Worm (Caenorhabditis elegans) whole organism, midembryonic: ENCODE data around the gene T19A5.3.

Experiments
- T22C8.4 ChIP-seq: fragments of 200-800 bp; sonication (Bioruptor generic); IDR thresholded peaks from 2 replicates; pipeline ENCODE4 v1.3.6; 2022; ENCODE audit warnings: missing genetic modification characterization, missing compliant biosample characterization
- cog-1 ChIP-seq: sonication (generic microtip); optimal IDR thresholded peaks from 2 replicates; lab custom pipeline; 2016; ENCODE audit warnings: missing genetic modification characterization, missing compliant biosample characterization
- flt-1 ChIP-seq: fragments of 200-800 bp; sonication (Bioruptor generic); IDR thresholded peaks from 2 replicates; pipeline ENCODE4 v1.3.6; 2022; ENCODE audit warnings: missing genetic modification characterization, missing compliant biosample characterization
- klf-2 ChIP-seq: fragments of 200-800 bp; sonication (Bioruptor generic); conservative IDR thresholded peaks from 2 replicates; pipeline ENCODE4 v1.3.6; 2022; ENCODE audit warnings: missing genetic modification reagents, missing genetic modification characterization, missing compliant biosample characterization
- med-1 ChIP-seq: sonication (generic microtip); optimal IDR thresholded peaks from 2 replicates; lab custom pipeline; 2017; ENCODE audit warnings: missing genetic modification characterization, mild to moderate bottlenecking, missing compliant biosample characterization, antibody characterized with exemption, missing genetic modification reagents; ENCODE audit not compliant: insufficient read depth
- ref-1 ChIP-seq: fragments of 200-800 bp; sonication (Bioruptor generic); conservative IDR thresholded peaks from 2 replicates; pipeline ENCODE4 v1.3.6; 2022; ENCODE audit warnings: missing genetic modification reagents, missing genetic modification characterization, missing compliant biosample characterization
- tab-1 ChIP-seq: fragments of 200-800 bp; sonication (Bioruptor generic); IDR thresholded peaks from 2 replicates; pipeline ENCODE4 v1.3.6; 2022; ENCODE audit warnings: missing genetic modification characterization, missing compliant biosample characterization
- ztf-23 ChIP-seq: fragments of 200-800 bp; sonication (Bioruptor generic); IDR thresholded peaks from 2 replicates; pipeline ENCODE4 v1.3.6; 2022; ENCODE audit warnings: missing genetic modification reagents, missing genetic modification characterization, missing compliant biosample characterization
- ztf-29 ChIP-seq: fragments of 200-800 bp; sonication (Bioruptor generic); IDR thresholded peaks from 2 replicates; pipeline ENCODE4 v1.3.6; 2022; ENCODE audit warnings: missing genetic modification reagents, missing genetic modification characterization, missing compliant biosample characterization

The T19A5.3 gene

ce11 chrV:8943963-8944362 lies at the start of gene T19A5.3:
Gene T19A5.3 (minus strand): TSS chrV:8944063.
- TF ChIP-seq ztf-23 (GFP tag; lab: Robert Waterston, UW) (no peak), tab-1 (GFP tag; lab: Robert Waterston, UW) (no peak), med-1 (GFP tag; lab: Kevin White, UChicago) (no peak), T22C8.4 (GFP tag; lab: Robert Waterston, UW) (no peak), ref-1 (no peak), flt-1 (GFP tag; lab: Robert Waterston, UW) (no peak), ztf-29 (GFP tag; lab: Robert Waterston, UW) (no peak), cog-1 (no peak), klf-2 (no peak)

ce11 chrV:8991679-8992078 lies 47.8 kb upstream of the T19A5.3 start, which contains the start of gene F59E11.6:
Gene F59E11.6 (plus strand): TSS chrV:8991789.
- no peak for TF ChIP-seq ref-1
- no peak for TF ChIP-seq flt-1 (GFP tag; lab: Robert Waterston, UW)
- TF ChIP-seq cog-1, result no peak
- TF ChIP-seq tab-1 (GFP tag; lab: Robert Waterston, UW), result no peak
- no peak for TF ChIP-seq ztf-29 (GFP tag; lab: Robert Waterston, UW)

ce11 chrV:8990194-8990649 lies 46.4 kb upstream of the T19A5.3 start, which contains the start of gene F59E11.7:
Gene F59E11.7 (plus strand): TSS chrV:8990244.
- TF ChIP-seq flt-1 (GFP tag; lab: Robert Waterston, UW) (no peak), T22C8.4 (GFP tag; lab: Robert Waterston, UW) (no peak), klf-2 (no peak), cog-1 (no peak), ztf-23 (GFP tag; lab: Robert Waterston, UW) (no peak), tab-1 (GFP tag; lab: Robert Waterston, UW) (no peak), ref-1 (no peak), ztf-29 (GFP tag; lab: Robert Waterston, UW) (no peak), med-1 (GFP tag; lab: Kevin White, UChicago) (no peak)

- TF ChIP-seq T22C8.4 (GFP tag; lab: Robert Waterston, UW), result no peak
- no peak for TF ChIP-seq flt-1 (GFP tag; lab: Robert Waterston, UW)
- TF ChIP-seq cog-1, result no peak
- no peak for TF ChIP-seq tab-1 (GFP tag; lab: Robert Waterston, UW)
- TF ChIP-seq klf-2, result no peak
These were observed 44.2 kb upstream of the T19A5.3 start, which contains the start of gene str-87 for ce11 chrV:8988104-8988503. Gene str-87 (minus strand): TSS chrV:8988204.

ce11 chrV:8985740-8986139 lies 41.9 kb upstream of the T19A5.3 start, which contains the start of gene str-85:
Gene str-85 (minus strand): TSS chrV:8985840.
- TF ChIP-seq tab-1 (GFP tag; lab: Robert Waterston, UW), result no peak
- no peak for TF ChIP-seq med-1 (GFP tag; lab: Kevin White, UChicago)

ce11 chrV:8984783-8985182 lies 40.9 kb upstream of the T19A5.3 start:
- TF ChIP-seq klf-2 (no peak), T22C8.4 (GFP tag; lab: Robert Waterston, UW) (no peak), cog-1 (no peak), flt-1 (GFP tag; lab: Robert Waterston, UW) (no peak), tab-1 (GFP tag; lab: Robert Waterston, UW) (no peak), med-1 (GFP tag; lab: Kevin White, UChicago) (no peak), ztf-29 (GFP tag; lab: Robert Waterston, UW) (no peak), ref-1 (no peak), ztf-23 (GFP tag; lab: Robert Waterston, UW) (no peak)

- no peak for TF ChIP-seq cog-1
- TF ChIP-seq ztf-23 (GFP tag; lab: Robert Waterston, UW), result no peak
- TF ChIP-seq ztf-29 (GFP tag; lab: Robert Waterston, UW), result no peak
These were observed 39.7 kb upstream of the T19A5.3 start, which contains the start of gene str-86 for ce11 chrV:8983604-8984003. Gene str-86 (minus strand): TSS chrV:8983704.

- TF ChIP-seq klf-2 (no peak), ref-1 (no peak), ztf-29 (GFP tag; lab: Robert Waterston, UW) (no peak), med-1 (GFP tag; lab: Kevin White, UChicago) (no peak), T22C8.4 (GFP tag; lab: Robert Waterston, UW) (no peak), ztf-23 (GFP tag; lab: Robert Waterston, UW) (no peak), flt-1 (GFP tag; lab: Robert Waterston, UW) (no peak), cog-1 (no peak), tab-1 (GFP tag; lab: Robert Waterston, UW) (no peak)
These were observed 37.0 kb upstream of the T19A5.3 start, which contains the start of gene str-84 for ce11 chrV:8980845-8981244. Gene str-84 (minus strand): TSS chrV:8980945.

ce11 chrV:8977895-8978294 lies 34.0 kb upstream of the T19A5.3 start:
- TF ChIP-seq cog-1, result no peak
- no peak for TF ChIP-seq tab-1 (GFP tag; lab: Robert Waterston, UW)
- TF ChIP-seq ztf-23 (GFP tag; lab: Robert Waterston, UW), result no peak
- no peak for TF ChIP-seq ztf-29 (GFP tag; lab: Robert Waterston, UW)
- TF ChIP-seq ref-1, result no peak
- TF ChIP-seq klf-2, result no peak
- TF ChIP-seq med-1 (GFP tag; lab: Kevin White, UChicago), result no peak
- TF ChIP-seq T22C8.4 (GFP tag; lab: Robert Waterston, UW), result no peak
- no peak for TF ChIP-seq flt-1 (GFP tag; lab: Robert Waterston, UW)

ce11 chrV:8974889-8975422 lies 31.1 kb upstream of the T19A5.3 start, which contains the start of gene nhr-143:
Gene nhr-143 (minus strand): TSS chrV:8974939.
- no peak for TF ChIP-seq med-1 (GFP tag; lab: Kevin White, UChicago)
- TF ChIP-seq T22C8.4 (GFP tag; lab: Robert Waterston, UW), result no peak
- TF ChIP-seq tab-1 (GFP tag; lab: Robert Waterston, UW), result no peak
- TF ChIP-seq ztf-23 (GFP tag; lab: Robert Waterston, UW), result no peak
- no peak for TF ChIP-seq ztf-29 (GFP tag; lab: Robert Waterston, UW)
- no peak for TF ChIP-seq klf-2
- no peak for TF ChIP-seq flt-1 (GFP tag; lab: Robert Waterston, UW)
- TF ChIP-seq ref-1, result no peak
- TF ChIP-seq cog-1, result no peak
